Fruit fly (Drosophila melanogaster): ENCODE measurements around the gene CG13972.
A peak's percentile ranks its signal among the peaks of the same experiment; 100 is the strongest.

The CG13972 gene

DNA sequence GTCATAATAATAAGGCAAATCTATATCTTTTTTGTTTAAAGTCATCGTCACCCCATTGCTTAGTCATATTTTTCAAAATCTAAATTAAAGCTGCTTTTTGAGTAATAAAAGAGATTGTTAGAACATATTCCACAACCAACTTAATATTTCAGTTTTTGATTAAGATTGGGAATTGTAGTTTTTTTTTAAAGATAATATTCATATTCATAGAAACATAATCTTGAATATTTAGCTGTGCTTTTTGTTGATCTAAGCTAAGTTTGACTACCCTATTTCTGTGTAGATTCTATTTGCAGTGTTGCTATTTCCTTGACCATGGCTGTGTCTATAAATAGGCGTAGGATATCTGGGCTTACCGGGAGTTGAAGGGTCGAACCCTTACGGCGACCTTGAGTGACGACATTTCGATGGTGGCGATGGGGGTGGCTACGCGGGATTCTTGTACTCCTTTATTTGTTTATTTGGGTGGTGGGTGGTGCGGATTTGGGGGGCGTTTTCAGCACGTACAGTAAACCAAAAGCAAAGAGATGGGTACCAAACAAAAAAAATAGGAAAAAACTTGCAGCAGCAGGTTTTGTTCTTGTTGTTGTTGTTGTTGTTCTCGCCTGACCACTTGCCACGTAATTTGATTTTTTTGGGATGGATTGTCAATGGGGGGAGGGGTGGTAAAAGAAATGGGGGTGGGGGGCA lies 41.1 kb upstream of the CG13972 start (continued):
- TF ChIP-seq Hr3 (GFP tag; optimal IDR thresholded peaks at IDR 0.05) (no peak), jing (GFP tag; optimal IDR thresholded peaks at IDR 0.05) (no peak), CG18262 (tag; optimal IDR thresholded peaks at IDR 0.05) (peak; percentile 38), nmo (GFP tag; optimal IDR thresholded peaks at IDR 0.05) (peak; percentile 25), CG12391 (tag; optimal IDR thresholded peaks at IDR 0.05) (peak; percentile 32), so (GFP tag; IDR thresholded peaks at IDR 0.05) (no peak), CG10979 (tag; optimal IDR thresholded peaks at IDR 0.05) (peak; percentile 26), sqz (GFP tag; optimal IDR thresholded peaks at IDR 0.05) (peak; percentile 81)

DNA sequence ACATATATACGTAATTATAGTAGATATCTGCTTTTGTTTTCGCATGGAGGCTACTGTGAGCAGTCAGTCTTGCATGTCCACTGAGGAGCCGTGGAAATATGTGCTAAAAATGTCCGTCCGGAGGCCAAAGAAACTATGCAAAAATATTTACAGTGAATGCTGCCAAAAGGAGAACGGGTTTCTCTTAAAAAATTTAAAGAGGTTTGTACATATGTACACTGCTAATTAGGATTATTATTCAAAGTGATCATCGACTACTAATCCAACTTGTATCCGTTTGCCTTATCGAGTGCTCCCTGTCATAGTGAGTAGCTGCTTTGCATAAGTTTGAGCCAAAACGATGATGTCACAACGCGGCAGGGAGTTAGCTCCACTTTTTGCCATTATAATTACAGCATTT lies 39.9 kb upstream of the CG13972 start:
- TF ChIP-seq ash1 (GFP tag; optimal IDR thresholded peaks at IDR 0.05): no peak
- no peak for TF ChIP-seq CG11723 (GFP tag; optimal IDR thresholded peaks at IDR 0.05)
- peak; percentile 20 for TF ChIP-seq CG9609 (GFP tag; optimal IDR thresholded peaks at IDR 0.05)
- 0 out of 2 replicates have a peak, but pooled peaks have one; percentile 26 for TF ChIP-seq Oaz (GFP tag; IDR thresholded peaks at IDR 0.05)
- TF ChIP-seq CG18619 (GFP tag; optimal IDR thresholded peaks at IDR 0.05): peak; percentile 13
- no peak for TF ChIP-seq tio (GFP tag; optimal IDR thresholded peaks at IDR 0.05)
- TF ChIP-seq nmo (GFP tag; optimal IDR thresholded peaks at IDR 0.05): no peak
- TF ChIP-seq H15 (GFP tag; IDR thresholded peaks at IDR 0.05): 0 out of 3 replicates have a peak, but pooled peaks have one; percentile 17
- no peak for TF ChIP-seq CG3726 (GFP tag; IDR thresholded peaks at IDR 0.05)
- TF ChIP-seq Bdp1 (GFP tag; optimal IDR thresholded peaks at IDR 0.05): no peak
- TF ChIP-seq Jarid2 (GFP tag; optimal IDR thresholded peaks at IDR 0.05): no peak
- no peak for TF ChIP-seq Camta (GFP tag; optimal IDR thresholded peaks at IDR 0.05)
- TF ChIP-seq CG4404 (GFP tag; IDR thresholded peaks at IDR 0.05): no peak
- TF ChIP-seq CoRest (tag; optimal IDR thresholded peaks at IDR 0.05): peak; percentile 33
- TF ChIP-seq mam (GFP tag; optimal IDR thresholded peaks at IDR 0.05): peak; percentile 65
- TF ChIP-seq CG31224 (GFP tag; IDR thresholded peaks at IDR 0.05): peak; percentile 25; the same call in 1 of the 2 replicates
- TF ChIP-seq gcm (GFP tag; optimal IDR thresholded peaks at IDR 0.05): no peak
- TF ChIP-seq CG10431 (GFP tag; optimal IDR thresholded peaks at IDR 0.05): no peak
- no peak for TF ChIP-seq fd64A (GFP tag; optimal IDR thresholded peaks at IDR 0.05)
- no peak for TF ChIP-seq dan (GFP tag; IDR thresholded peaks at IDR 0.05)
- peak; percentile 55 for TF ChIP-seq lab (GFP tag; optimal IDR thresholded peaks at IDR 0.05)
- TF ChIP-seq mirr (GFP tag; optimal IDR thresholded peaks at IDR 0.05): no peak
- TF ChIP-seq dimm (GFP tag; IDR thresholded peaks at IDR 0.05): no peak; the same call in 1 of the 2 replicates
- TF ChIP-seq hb (GFP tag; IDR thresholded peaks at IDR 0.05; ENCODE audit: partially characterized antibody): no peak
- TF ChIP-seq shn (GFP tag; optimal IDR thresholded peaks at IDR 0.05): peak; percentile 13
- no peak for TF ChIP-seq gt (GFP tag; IDR thresholded peaks at IDR 0.05)
- no peak for TF ChIP-seq az2 (GFP tag; optimal IDR thresholded peaks at IDR 0.05)
- no peak for TF ChIP-seq cas (GFP tag; IDR thresholded peaks at IDR 0.05)
- peak; percentile 42; the same call in 1 of the 2 replicates for TF ChIP-seq seq (GFP tag; IDR thresholded peaks at IDR 0.05)
- TF ChIP-seq CG11247 (GFP tag; IDR thresholded peaks at IDR 0.05): peak; percentile 45; the same call in 1 of the 2 replicates
- peak; percentile 15 for TF ChIP-seq CG7786 (GFP tag; optimal IDR thresholded peaks at IDR 0.05)
- TF ChIP-seq tup (GFP tag; optimal IDR thresholded peaks at IDR 0.05): no peak
- TF ChIP-seq CG9437 (GFP tag; optimal IDR thresholded peaks at IDR 0.05): peak; percentile 10
- TF ChIP-seq sqz (GFP tag; optimal IDR thresholded peaks at IDR 0.05): no peak
- TF ChIP-seq CG10366 (GFP tag; IDR thresholded peaks at IDR 0.05): peak; percentile 54
- TF ChIP-seq gem (tag; optimal IDR thresholded peaks at IDR 0.05): peak; percentile 41
- peak; percentile 76 for TF ChIP-seq CG32532 (GFP tag; IDR thresholded peaks at IDR 0.05)
- TF ChIP-seq CG34224 (GFP tag; IDR thresholded peaks at IDR 0.05; ENCODE audit: partially characterized antibody): no peak
- 0 out of 2 replicates have a peak, but pooled peaks have one; percentile 10 for TF ChIP-seq Adf1 (GFP tag; IDR thresholded peaks at IDR 0.05)
- TF ChIP-seq Nf-YA (GFP tag; IDR thresholded peaks at IDR 0.05): no peak
- peak; percentile 29 for TF ChIP-seq CG9817 (tag; optimal IDR thresholded peaks at IDR 0.05)
- no peak for TF ChIP-seq CG10565 (GFP tag; optimal IDR thresholded peaks at IDR 0.05)
